Worm (Caenorhabditis elegans) whole organism, midembryonic: ENCODE results near the gene set-1.

Source experiments
- cog-1 ChIP-seq: sonication (generic microtip); optimal IDR thresholded peaks from 2 replicates; lab custom pipeline; 2016; ENCODE audit warnings: missing genetic modification characterization, missing compliant biosample characterization
- klf-2 ChIP-seq: fragments of 200-800 bp; sonication (Bioruptor generic); conservative IDR thresholded peaks from 2 replicates; pipeline ENCODE4 v1.3.6; 2022; ENCODE audit warnings: missing genetic modification reagents, missing genetic modification characterization, missing compliant biosample characterization
- ref-1 ChIP-seq: fragments of 200-800 bp; sonication (Bioruptor generic); conservative IDR thresholded peaks from 2 replicates; pipeline ENCODE4 v1.3.6; 2022; ENCODE audit warnings: missing genetic modification reagents, missing genetic modification characterization, missing compliant biosample characterization
- ztf-23 ChIP-seq: fragments of 200-800 bp; sonication (Bioruptor generic); IDR thresholded peaks from 2 replicates; pipeline ENCODE4 v1.3.6; 2022; ENCODE audit warnings: missing genetic modification reagents, missing genetic modification characterization, missing compliant biosample characterization

DNA sequence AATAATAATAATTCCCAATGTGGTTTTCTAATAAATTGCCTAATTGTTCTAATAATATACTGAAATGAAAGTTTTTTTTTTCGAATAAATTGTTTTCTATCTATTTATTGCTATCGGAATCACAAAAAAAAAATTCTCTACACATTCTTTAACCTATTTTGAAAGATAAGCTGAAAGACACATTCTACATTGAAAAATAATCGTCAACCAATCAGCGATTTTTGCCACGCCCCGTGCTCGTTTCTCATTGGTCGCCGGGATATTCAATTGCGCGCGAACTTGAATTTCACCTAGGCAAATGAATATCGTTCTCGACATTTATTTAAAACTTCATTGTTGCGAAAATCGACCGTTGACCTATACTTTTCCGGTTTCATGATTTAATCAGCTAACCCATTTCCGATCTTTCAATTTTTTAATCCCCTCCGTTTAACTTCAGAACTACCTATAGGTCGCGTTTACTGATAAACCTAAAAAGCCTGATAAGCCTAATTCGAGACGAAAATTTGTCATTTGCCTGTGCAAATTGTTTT is 47.9 kb upstream of the set-1 start, which contains the start of gene F23F12.3:
- TF ChIP-seq cog-1 (tag; lab: Kevin White, UChicago) (no peak), ref-1 (GFP tag; lab: Robert Waterston, UW) (no peak), ztf-23 (GFP tag; lab: Robert Waterston, UW) (no peak), klf-2 (GFP tag; lab: Robert Waterston, UW) (no peak)
